Fruit fly (Drosophila melanogaster): Measurements from ENCODE around the gene Cpr72Ec.

Gene Cpr72Ec

DNA sequence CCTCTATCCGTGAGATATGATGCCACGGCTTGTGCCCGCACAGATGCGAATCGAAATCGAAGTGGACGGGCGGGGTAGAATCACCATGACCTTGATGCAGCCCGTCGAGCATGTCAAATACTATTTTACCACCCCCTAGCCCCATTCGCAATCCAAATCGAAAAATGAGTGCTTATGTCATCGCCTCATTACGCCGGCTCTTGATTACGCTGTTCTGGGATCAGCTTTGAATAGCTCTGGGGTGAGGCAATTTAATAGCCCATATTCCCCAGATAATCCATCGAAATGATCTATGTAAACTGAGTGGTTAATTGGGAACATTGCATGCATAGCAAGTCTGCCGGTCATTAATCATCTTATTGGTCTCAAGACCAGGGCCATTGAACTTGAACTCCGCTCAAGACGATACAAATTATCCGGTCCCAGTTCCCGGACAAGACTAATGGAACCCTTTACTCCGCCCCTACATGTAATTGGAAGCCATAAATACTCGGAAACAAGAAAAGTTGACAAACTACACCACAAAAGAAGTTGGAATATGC, 9.9 kb downstream of the Cpr72Ec start:
- TF ChIP-seq CG9609 (GFP tag; optimal IDR thresholded peaks at IDR 0.05) (no peak), her (GFP tag; optimal IDR thresholded peaks at IDR 0.05) (no peak), Poxn (GFP tag; IDR thresholded peaks at IDR 0.05) (no peak), CG14441 (GFP tag; IDR thresholded peaks at IDR 0.05) (0 out of 2 replicates have a peak, but pooled peaks have one; percentile 34), Pdp1 (GFP tag; optimal IDR thresholded peaks at IDR 0.05) (peak in 1 of 2 experiments; percentile 90), Dip2 (GFP tag; IDR thresholded peaks at IDR 0.05) (no peak)

DNA sequence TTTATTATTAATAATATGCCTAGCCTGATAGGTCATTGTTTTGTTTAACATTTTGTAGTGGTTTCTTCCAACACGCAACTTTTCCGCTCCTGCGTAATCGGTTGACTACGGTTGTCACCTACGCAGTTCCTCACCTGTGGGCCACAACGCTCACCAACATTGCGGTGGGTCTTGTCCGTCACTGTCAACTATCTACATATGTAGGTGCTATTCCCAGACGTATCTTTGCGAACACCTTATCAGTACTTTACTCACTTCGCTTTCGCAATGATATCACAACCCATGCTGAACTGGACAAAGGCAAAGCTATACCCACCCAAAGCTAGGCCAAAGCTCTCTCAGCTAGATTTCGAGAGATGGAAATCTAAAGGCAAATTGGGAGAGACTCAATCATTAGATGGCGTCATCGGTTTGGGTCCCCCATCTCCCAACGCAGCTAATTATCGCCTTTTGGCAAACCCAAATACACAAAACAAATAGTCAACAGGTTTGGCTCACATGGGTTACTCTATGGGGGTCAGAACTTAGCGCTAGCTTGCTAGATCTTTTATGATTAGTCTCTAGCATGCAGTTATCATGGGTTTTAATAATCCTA, 10.9 kb downstream of the Cpr72Ec start:
- peak; percentile 49 for TF ChIP-seq scrt (GFP tag; optimal IDR thresholded peaks at IDR 0.05)
- TF ChIP-seq CG4360 (GFP tag; IDR thresholded peaks at IDR 0.05): no peak
- no peak for TF ChIP-seq CG9727 (GFP tag; optimal IDR thresholded peaks at IDR 0.05)
- TF ChIP-seq tio (GFP tag; optimal IDR thresholded peaks at IDR 0.05): no peak
- TF ChIP-seq NK7.1 (GFP tag; optimal IDR thresholded peaks at IDR 0.05): no peak
- TF ChIP-seq Pdp1 (GFP tag; optimal IDR thresholded peaks at IDR 0.05): peak in 1 of 2 experiments; percentile 49
- TF ChIP-seq Dref (GFP tag; IDR thresholded peaks at IDR 0.05): no peak
- no peak for TF ChIP-seq ranshi (GFP tag; IDR thresholded peaks at IDR 0.05)
- TF ChIP-seq Ssrp (tag; optimal IDR thresholded peaks at IDR 0.05): no peak
- 0 out of 3 replicates have a peak, but pooled peaks have one; percentile 15 for TF ChIP-seq Dbx (GFP tag; IDR thresholded peaks at IDR 0.05)
- no peak for TF ChIP-seq CG9797 (GFP tag; optimal IDR thresholded peaks at IDR 0.05)
- no peak for TF ChIP-seq repo (GFP tag; optimal IDR thresholded peaks at IDR 0.05)
- no peak for TF ChIP-seq dmrt11E (tag; optimal IDR thresholded peaks at IDR 0.05)
- no peak for TF ChIP-seq Rfx (GFP tag; IDR thresholded peaks at IDR 0.05)
- TF ChIP-seq CG4404 (GFP tag; IDR thresholded peaks at IDR 0.05): no peak
- no peak for TF ChIP-seq Mad (GFP tag; optimal IDR thresholded peaks at IDR 0.05)
- no peak for TF ChIP-seq Ptx1 (GFP tag; IDR thresholded peaks at IDR 0.05)
- 0 out of 2 replicates have a peak, but pooled peaks have one; percentile 14 for TF ChIP-seq rib (GFP tag; IDR thresholded peaks at IDR 0.05)
- no peak for TF ChIP-seq CTCF (GFP tag; optimal IDR thresholded peaks at IDR 0.05)
- no peak for TF ChIP-seq ab (GFP tag; optimal IDR thresholded peaks at IDR 0.05)
- no peak for TF ChIP-seq Dek (tag; optimal IDR thresholded peaks at IDR 0.05)
- no peak for TF ChIP-seq pan (optimal IDR thresholded peaks at IDR 0.05)
- no peak for TF ChIP-seq pan (GFP tag; optimal IDR thresholded peaks at IDR 0.05 in 1 of 2, IDR thresholded peaks at IDR 0.05 in 1 of 2)
- TF ChIP-seq fd3F (GFP tag; optimal IDR thresholded peaks at IDR 0.05): no peak
- TF ChIP-seq vvl (GFP tag; IDR thresholded peaks at IDR 0.05): no peak
- no peak for TF ChIP-seq nom (GFP tag; optimal IDR thresholded peaks at IDR 0.05)
- no peak for TF ChIP-seq stwl (tag; optimal IDR thresholded peaks at IDR 0.05)
- TF ChIP-seq Antp (GFP tag; optimal IDR thresholded peaks at IDR 0.05): no peak
- TF ChIP-seq Hr51 (GFP tag; optimal IDR thresholded peaks at IDR 0.05): no peak
- no peak for TF ChIP-seq salm (tag; optimal IDR thresholded peaks at IDR 0.05)
- TF ChIP-seq ERR (GFP tag; optimal IDR thresholded peaks at IDR 0.05): no peak
- no peak for TF ChIP-seq CG4282 (GFP tag; optimal IDR thresholded peaks at IDR 0.05)
- TF ChIP-seq Ravus (GFP tag; IDR thresholded peaks at IDR 0.05): no peak
- no peak for TF ChIP-seq CG34422 (GFP tag; IDR thresholded peaks at IDR 0.05)
- no peak for TF ChIP-seq CG4328 (GFP tag; optimal IDR thresholded peaks at IDR 0.05)
- TF ChIP-seq BtbVII (GFP tag; optimal IDR thresholded peaks at IDR 0.05): peak; percentile 45
- TF ChIP-seq Sin3A (optimal IDR thresholded peaks at IDR 0.05): no peak
- no peak for TF ChIP-seq CG10431 (GFP tag; optimal IDR thresholded peaks at IDR 0.05)
- TF ChIP-seq CG13296 (GFP tag; optimal IDR thresholded peaks at IDR 0.05): peak; percentile 17
- TF ChIP-seq B-H2 (GFP tag; optimal IDR thresholded peaks at IDR 0.05): peak; percentile 46
- TF ChIP-seq pfk (GFP tag; optimal IDR thresholded peaks at IDR 0.05): no peak
- no peak for TF ChIP-seq Dad (GFP tag; optimal IDR thresholded peaks at IDR 0.05)
- no peak for TF ChIP-seq CG17912 (GFP tag; optimal IDR thresholded peaks at IDR 0.05)
- TF ChIP-seq Sox102F (GFP tag; optimal IDR thresholded peaks at IDR 0.05): no peak
- no peak for TF ChIP-seq zfh1 (GFP tag; IDR thresholded peaks at IDR 0.05)
